Worm (Caenorhabditis elegans) whole organism, young adult: ENCODE measurements around the gene T26H5.9.
A peak's percentile ranks its signal among the peaks of the same experiment; 100 is the strongest.

Source experiments
- B0336.3 ChIP-seq: fragments of 200-800 bp; sonication (Bioruptor generic); IDR thresholded peaks from 2 replicates; pipeline ENCODE4 v1.3.6; 2022; ENCODE audit warnings: missing genetic modification characterization, missing compliant biosample characterization
- D2030.7 ChIP-seq: fragments of 200-800 bp; sonication (Bioruptor generic); IDR thresholded peaks from 2 replicates; pipeline ENCODE4 v1.3.6; 2022; ENCODE audit warnings: missing genetic modification reagents, missing genetic modification characterization, missing compliant biosample characterization
- F33H1.4 ChIP-seq: fragments of 200-800 bp; sonication (Bioruptor generic); IDR thresholded peaks from 2 replicates; pipeline ENCODE4 v1.3.6; 2022; ENCODE audit warnings: missing genetic modification reagents, missing genetic modification characterization, missing compliant biosample characterization
- F39B2.1 ChIP-seq: fragments of 200-800 bp; sonication (Bioruptor generic); IDR thresholded peaks from 2 replicates; pipeline ENCODE4 v1.3.6; 2022; ENCODE audit warnings: missing genetic modification reagents, missing genetic modification characterization, missing compliant biosample characterization
- F55B11.4 ChIP-seq: sonication (generic microtip); optimal IDR thresholded peaks from 2 replicates; lab custom pipeline; 2016; ENCODE audit warnings: missing compliant biosample characterization, missing genetic modification characterization, borderline replicate concordance; ENCODE audit not compliant: insufficient read depth
- F57A8.1 ChIP-seq: fragments of 200-800 bp; sonication (Bioruptor generic); optimal IDR thresholded peaks from 2 replicates; lab custom pipeline; 2018; ENCODE audit warnings: mild to moderate bottlenecking, missing genetic modification characterization, moderate library complexity, missing compliant biosample characterization
- Y53F4B.3 ChIP-seq: fragments of 200-800 bp; sonication (Bioruptor generic); IDR thresholded peaks from 2 replicates; pipeline ENCODE4 v1.3.6; 2022; ENCODE audit warnings: missing genetic modification reagents, missing genetic modification characterization, missing compliant biosample characterization
- Y79H2A.3 ChIP-seq: fragments of 200-800 bp; sonication (Bioruptor generic); conservative IDR thresholded peaks from 2 replicates; pipeline ENCODE4 v1.3.6; 2022; ENCODE audit warnings: missing genetic modification reagents, missing genetic modification characterization, missing compliant biosample characterization
- akir-1 ChIP-seq: fragments of 200-800 bp; sonication (Bioruptor generic); optimal IDR thresholded peaks from 2 replicates; lab custom pipeline; 2018; ENCODE audit warnings: mild to moderate bottlenecking, missing genetic modification characterization, moderate library complexity, missing compliant biosample characterization
- athp-1 ChIP-seq: sonication (generic microtip); optimal IDR thresholded peaks from 2 replicates; lab custom pipeline; 2017; ENCODE audit warnings: mild to moderate bottlenecking, missing genetic modification characterization, missing compliant biosample characterization
- bed-2 ChIP-seq: fragments of 200-800 bp; sonication (Bioruptor generic); IDR thresholded peaks from 2 replicates; pipeline ENCODE4 v1.3.6; 2022; ENCODE audit warnings: missing genetic modification reagents, missing genetic modification characterization, missing compliant biosample characterization
- ccch-3 ChIP-seq: fragments of 200-800 bp; sonication (Bioruptor generic); optimal IDR thresholded peaks from 2 replicates; lab custom pipeline; 2018; ENCODE audit warnings: mild to moderate bottlenecking, missing genetic modification characterization, missing compliant biosample characterization
- cebp-2 ChIP-seq: fragments of 200-800 bp; sonication (Bioruptor generic); IDR thresholded peaks from 2 replicates; pipeline ENCODE4 v1.3.6; 2022; ENCODE audit warnings: missing genetic modification characterization, missing compliant biosample characterization
- ceh-79 ChIP-seq: sonication (generic microtip); optimal IDR thresholded peaks from 2 replicates; lab custom pipeline; 2017; ENCODE audit warnings: mild to moderate bottlenecking, missing genetic modification characterization, missing compliant biosample characterization
- ceh-91 ChIP-seq: fragments of 200-800 bp; sonication (Bioruptor generic); IDR thresholded peaks from 2 replicates; pipeline ENCODE4 v1.3.6; 2022; ENCODE audit warnings: missing genetic modification reagents, missing genetic modification characterization, missing compliant biosample characterization
- let-526 ChIP-seq: fragments of 200-800 bp; sonication (Bioruptor generic); IDR thresholded peaks from 2 replicates; pipeline ENCODE4 v1.3.6; 2022; ENCODE audit warnings: missing genetic modification reagents, missing genetic modification characterization, missing compliant biosample characterization
- let-607 ChIP-seq, 2 experiments: fragments of 200-800 bp in 1 of 2; sonication (Bioruptor generic) in 1 of 2; sonication (generic microtip) in 1 of 2; optimal IDR thresholded peaks; 2 replicates each; lab custom pipeline; 2016 to 2018; ENCODE audit warnings: mild to moderate bottlenecking in 2 of 2, missing compliant biosample characterization in 2 of 2, missing genetic modification characterization in 2 of 2, moderate library complexity in 2 of 2, missing genotype in 1 of 2
- lin-54 ChIP-seq: fragments of 200-800 bp; sonication (Bioruptor generic); optimal IDR thresholded peaks from 2 replicates; lab custom pipeline; 2018; ENCODE audit warnings: mild to moderate bottlenecking, missing genetic modification characterization, missing compliant biosample characterization
- madf-3 ChIP-seq: fragments of 200-800 bp; sonication (Bioruptor generic); IDR thresholded peaks from 2 replicates; pipeline ENCODE4 v1.3.6; 2022; ENCODE audit warnings: missing genetic modification reagents, missing genetic modification characterization, missing compliant biosample characterization
- mel-28 ChIP-seq: sonication (generic microtip); optimal IDR thresholded peaks from 2 replicates; lab custom pipeline; 2016; ENCODE audit warnings: borderline replicate concordance, mild to moderate bottlenecking, missing genetic modification characterization, missing compliant biosample characterization
- nfya-2 ChIP-seq: fragments of 200-800 bp; sonication (Bioruptor generic); IDR thresholded peaks from 2 replicates; pipeline ENCODE4 v1.3.6; 2022; ENCODE audit warnings: missing genetic modification reagents, missing genetic modification characterization, missing compliant biosample characterization
- nfyb-1 ChIP-seq: fragments of 200-800 bp; sonication (Bioruptor generic); IDR thresholded peaks from 2 replicates; pipeline ENCODE4 v1.3.6; 2022; ENCODE audit warnings: missing genetic modification reagents, missing genetic modification characterization, missing compliant biosample characterization
- nhr-179 ChIP-seq: sonication (generic microtip); optimal IDR thresholded peaks from 2 replicates; lab custom pipeline; 2016; ENCODE audit warnings: mild to moderate bottlenecking, missing genetic modification characterization, missing compliant biosample characterization
- nhr-27 ChIP-seq: fragments of 200-800 bp; sonication (Bioruptor generic); optimal IDR thresholded peaks from 2 replicates; lab custom pipeline; 2018; ENCODE audit warnings: mild to moderate bottlenecking, missing genetic modification characterization, moderate library complexity, missing compliant biosample characterization
- nhr-80 ChIP-seq: sonication (generic microtip); optimal IDR thresholded peaks from 2 replicates; lab custom pipeline; 2016; ENCODE audit warnings: missing genetic modification characterization, missing compliant biosample characterization
- sea-2 ChIP-seq: fragments of 200-800 bp; sonication (Bioruptor generic); IDR thresholded peaks from 2 replicates; pipeline ENCODE4 v1.3.6; 2022; ENCODE audit warnings: missing genetic modification characterization, missing compliant biosample characterization
- snpc-1.3 ChIP-seq: sonication (generic microtip); optimal IDR thresholded peaks from 2 replicates; lab custom pipeline; 2017; ENCODE audit warnings: missing genetic modification characterization, mild to moderate bottlenecking, missing compliant biosample characterization, antibody characterized with exemption, moderate library complexity, missing genotype, missing genetic modification reagents; ENCODE audit not compliant: insufficient read depth
- sptf-2 ChIP-seq: fragments of 200-800 bp; sonication (Bioruptor generic); optimal IDR thresholded peaks from 2 replicates; lab custom pipeline; 2018; ENCODE audit warnings: mild to moderate bottlenecking, missing genetic modification characterization, missing compliant biosample characterization
- tlf-1 ChIP-seq: fragments of 200-800 bp; sonication (Bioruptor generic); optimal IDR thresholded peaks from 2 replicates; lab custom pipeline; 2018; ENCODE audit warnings: mild to moderate bottlenecking, missing genetic modification characterization, missing compliant biosample characterization
- zim-3 ChIP-seq: sonication (generic microtip); optimal IDR thresholded peaks from 2 replicates; lab custom pipeline; 2017; ENCODE audit warnings: mild to moderate bottlenecking, missing genetic modification characterization, moderate library complexity, missing compliant biosample characterization
- ztf-22 ChIP-seq: fragments of 200-800 bp; sonication (Bioruptor generic); optimal IDR thresholded peaks from 2 replicates; lab custom pipeline; 2018; ENCODE audit warnings: mild to moderate bottlenecking, missing genetic modification characterization, moderate library complexity, missing compliant biosample characterization
- ztf-25 ChIP-seq: fragments of 200-800 bp; sonication (Bioruptor generic); IDR thresholded peaks from 2 replicates; pipeline ENCODE4 v1.3.6; 2022; ENCODE audit warnings: missing genetic modification reagents, missing genetic modification characterization, missing compliant biosample characterization

Gene T26H5.9

ce11 chrV:15481374-15481773, 36.7 kb downstream of the T26H5.9 start, which contains the start of gene nhr-150:
TSS of gene nhr-150 (minus strand) at chrV:15481465.
- TF ChIP-seq lin-54 (GFP tag; lab: Kevin White, UChicago), result no peak

DNA sequence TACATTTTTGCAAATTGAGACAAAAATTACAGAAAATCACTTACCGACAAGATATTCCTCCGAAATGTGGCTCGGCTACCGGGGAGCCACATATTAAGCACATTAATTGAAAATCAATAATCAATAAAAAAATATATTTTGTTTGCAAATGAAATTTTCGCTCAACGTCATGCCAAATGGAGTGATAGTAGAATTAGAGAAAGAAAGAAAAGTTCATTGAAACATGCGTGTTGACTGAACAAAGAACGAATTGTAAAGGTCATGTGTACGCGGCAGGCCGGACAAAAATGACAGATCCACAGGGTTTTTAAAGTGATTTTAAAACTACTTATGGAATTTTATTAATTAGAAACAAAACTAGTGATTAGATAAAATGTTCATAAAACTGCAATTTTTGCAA, 38.8 kb downstream of the T26H5.9 start:
- TF ChIP-seq nhr-80 (peak; percentile 28), ceh-91 (no peak)
- TF ChIP-seq, all 124 proteins: peak for 1

ce11 chrV:15484537-15484936, 39.8 kb downstream of the T26H5.9 start, which contains the start of gene C06B8.3:
TSS of gene C06B8.3 (minus strand) at chrV:15484637.
- TF ChIP-seq F39B2.1, result no peak
- TF ChIP-seq sea-2, result no peak
- TF ChIP-seq ztf-25 (GFP tag; lab: Robert Waterston, UW), result no peak
- no peak for TF ChIP-seq nfyb-1 (GFP tag; lab: Robert Waterston, UW)
- TF ChIP-seq F33H1.4, result no peak
- no peak for TF ChIP-seq tlf-1
- no peak for TF ChIP-seq lin-54 (GFP tag; lab: Kevin White, UChicago)
- TF ChIP-seq nhr-179 (tag; lab: Kevin White, UChicago), result no peak
- no peak for TF ChIP-seq athp-1 (tag; lab: Kevin White, UChicago)

- TF ChIP-seq mel-28 (tag; lab: Kevin White, UChicago) (no peak), akir-1 (no peak), let-526 (GFP tag; lab: Robert Waterston, UW) (no peak), nhr-80 (no peak), let-607 (tag; optimal IDR thresholded peaks at IDR 0.05; lab: Kevin White, UChicago) (no peak)
- TF ChIP-seq, all 124 proteins: peak for 0
Measured at ce11 chrV:15487764-15488163, 43.0 kb downstream of the T26H5.9 start, which contains the start of gene srw-21. TSS of gene srw-21 (plus strand) at chrV:15488064.

ce11 chrV:15492518-15492917, 47.8 kb downstream of the T26H5.9 start, which contains the start of gene str-264:
TSS of gene str-264 (minus strand) at chrV:15492618.
- no peak for TF ChIP-seq madf-3 (GFP tag; lab: Robert Waterston, UW)
- no peak for TF ChIP-seq nhr-179 (tag; lab: Kevin White, UChicago)
- no peak for TF ChIP-seq F55B11.4 (tag; lab: Kevin White, UChicago)
- no peak for TF ChIP-seq sptf-2 (GFP tag; lab: Kevin White, UChicago)
- TF ChIP-seq athp-1 (tag; lab: Kevin White, UChicago), result no peak
- no peak for TF ChIP-seq Y79H2A.3 (GFP tag; lab: Robert Waterston, UW)
- no peak for TF ChIP-seq B0336.3 (GFP tag; lab: Robert Waterston, UW)
- no peak for TF ChIP-seq D2030.7 (GFP tag; lab: Robert Waterston, UW)
- no peak for TF ChIP-seq snpc-1.3 (tag; lab: Kevin White, UChicago)
- TF ChIP-seq ztf-22 (GFP tag; lab: Kevin White, UChicago), result no peak
- TF ChIP-seq F57A8.1 (GFP tag; lab: Kevin White, UChicago), result no peak
- TF ChIP-seq, all 124 proteins: peak for 0

ce11 chrV:15493680-15494079, 49.0 kb downstream of the T26H5.9 start, which contains the start of gene srh-218:
TSS of gene srh-218 (plus strand) at chrV:15493980.
- TF ChIP-seq nhr-27 (tag; lab: Kevin White, UChicago) (no peak), zim-3 (no peak), ceh-79 (no peak), mel-28 (tag; lab: Kevin White, UChicago) (no peak), Y53F4B.3 (no peak), bed-2 (no peak), ccch-3 (no peak), nfya-2 (GFP tag; lab: Robert Waterston, UW) (no peak), cebp-2 (GFP tag; lab: Robert Waterston, UW) (no peak), nfyb-1 (GFP tag; lab: Robert Waterston, UW) (no peak)
